Fruit fly (Drosophila melanogaster): Measurements from ENCODE around the gene CG9813.

The CG9813 gene

dm6 chr3R:13403032-13403459 is 23.5 kb upstream of the CG9813 start, which contains the start of gene Dpm3:
Gene Dpm3 (minus strand): TSS chr3R:13403051.
- TF ChIP-seq Dll (GFP tag; IDR thresholded peaks at IDR 0.05; ENCODE audit: partially characterized antibody) = peak; percentile 97
- 0 out of 4 replicates have a peak, but pooled peaks have one; percentile 76 for TF ChIP-seq chinmo (GFP tag; IDR thresholded peaks at IDR 0.05; ENCODE audit: partially characterized antibody)
- peak; percentile 51 for TF ChIP-seq CG17912 (GFP tag; optimal IDR thresholded peaks at IDR 0.05)
- TF ChIP-seq CG11504 (tag; optimal IDR thresholded peaks at IDR 0.05) = peak; percentile 63
- no peak for TF ChIP-seq CG7271 (tag; optimal IDR thresholded peaks at IDR 0.05)
- peak; percentile 71 for TF ChIP-seq CG12769 (tag; optimal IDR thresholded peaks at IDR 0.05)
- TF ChIP-seq Trl (optimal IDR thresholded peaks at IDR 0.05) = peak in 1 of 2 experiments; percentile 8
- peak; percentile 41 for TF ChIP-seq Trl (GFP tag; optimal IDR thresholded peaks at IDR 0.05)
- TF ChIP-seq Doc3 (GFP tag; IDR thresholded peaks at IDR 0.05; ENCODE audit: partially characterized antibody) = peak; percentile 95
- TF ChIP-seq CG9609 (GFP tag; optimal IDR thresholded peaks at IDR 0.05) = peak; percentile 38
- peak; percentile 88 for TF ChIP-seq CG6791 (GFP tag; IDR thresholded peaks at IDR 0.05; ENCODE audit: partially characterized antibody)
- TF ChIP-seq kay (GFP tag; optimal IDR thresholded peaks at IDR 0.05) = peak; percentile 50
- TF ChIP-seq YL-1 (GFP tag; optimal IDR thresholded peaks at IDR 0.05) = peak; percentile 6
- peak; percentile 10 for TF ChIP-seq CG17186 (GFP tag; optimal IDR thresholded peaks at IDR 0.05)
- peak; percentile 15 for TF ChIP-seq exex (tag; optimal IDR thresholded peaks at IDR 0.05)
- 0 out of 3 replicates have a peak, but pooled peaks have one; percentile 22 for TF ChIP-seq so (GFP tag; IDR thresholded peaks at IDR 0.05)
- TF ChIP-seq CG14710 (tag; optimal IDR thresholded peaks at IDR 0.05) = peak; percentile 72
- no peak for TF ChIP-seq Dip2 (GFP tag; IDR thresholded peaks at IDR 0.05)
- TF ChIP-seq CG43689 (GFP tag; IDR thresholded peaks at IDR 0.05) = no peak
- peak; percentile 58 for TF ChIP-seq pb (GFP tag; optimal IDR thresholded peaks at IDR 0.05)
- TF ChIP-seq ci (GFP tag; IDR thresholded peaks at IDR 0.05) = peak; percentile 51; the same call in 2 of the 3 replicates
- peak; percentile 17 for TF ChIP-seq PHDP (tag; optimal IDR thresholded peaks at IDR 0.05)
- TF ChIP-seq unc-4 (GFP tag; IDR thresholded peaks at IDR 0.05; ENCODE audit: partially characterized antibody) = peak; percentile 90
- TF ChIP-seq BEAF-32 (GFP tag; optimal IDR thresholded peaks at IDR 0.05) = peak; percentile 93
- peak in 1 of 2 experiments; percentile 50 for TF ChIP-seq chif (GFP tag; optimal IDR thresholded peaks at IDR 0.05)
- TF ChIP-seq MESR4 (GFP tag; optimal IDR thresholded peaks at IDR 0.05) = peak; percentile 27
- TF ChIP-seq luna (GFP tag; optimal IDR thresholded peaks at IDR 0.05) = no peak
- TF ChIP-seq tna (GFP tag; IDR thresholded peaks at IDR 0.05; ENCODE audit: partially characterized antibody) = peak; percentile 82
- no peak for TF ChIP-seq CG12219 (GFP tag; optimal IDR thresholded peaks at IDR 0.05)
- no peak for TF ChIP-seq CG7556 (GFP tag; optimal IDR thresholded peaks at IDR 0.05)
- peak; percentile 19 for TF ChIP-seq CG30403 (GFP tag; optimal IDR thresholded peaks at IDR 0.05)
- TF ChIP-seq CG10979 (tag; optimal IDR thresholded peaks at IDR 0.05) = peak; percentile 15
- no peak for TF ChIP-seq CG11085 (GFP tag; IDR thresholded peaks at IDR 0.05)
- no peak for TF ChIP-seq sqz (GFP tag; optimal IDR thresholded peaks at IDR 0.05)
- TF ChIP-seq otp (GFP tag; IDR thresholded peaks at IDR 0.05) = peak; percentile 62; the same call in 1 of the 3 replicates
- peak; percentile 74 for TF ChIP-seq nmo (GFP tag; optimal IDR thresholded peaks at IDR 0.05)
- TF ChIP-seq wor (GFP tag; IDR thresholded peaks at IDR 0.05) = no peak
- TF ChIP-seq Mad (GFP tag; optimal IDR thresholded peaks at IDR 0.05) = peak; percentile 70
- TF ChIP-seq Antp (GFP tag; optimal IDR thresholded peaks at IDR 0.05) = peak; percentile 40
- peak; percentile 77 for TF ChIP-seq Med (GFP tag)
- 0 out of 2 replicates have a peak, but pooled peaks have one; percentile 20 for TF ChIP-seq sisA (GFP tag; IDR thresholded peaks at IDR 0.05)
- peak; percentile 77 for TF ChIP-seq HmgZ (tag; optimal IDR thresholded peaks at IDR 0.05)
- TF ChIP-seq CG13424 (tag; optimal IDR thresholded peaks at IDR 0.05) = peak; percentile 27
- no peak for TF ChIP-seq Usf (GFP tag; optimal IDR thresholded peaks at IDR 0.05)
- TF ChIP-seq mirr (GFP tag; optimal IDR thresholded peaks at IDR 0.05) = no peak
- TF ChIP-seq B-H1 (GFP tag; IDR thresholded peaks at IDR 0.05) = no peak
- TF ChIP-seq gro (GFP tag; optimal IDR thresholded peaks at IDR 0.05) = peak; percentile 26
- TF ChIP-seq CG10274 (GFP tag; optimal IDR thresholded peaks at IDR 0.05) = no peak
- no peak for TF ChIP-seq sima (GFP tag; optimal IDR thresholded peaks at IDR 0.05)
- TF ChIP-seq klu (GFP tag; IDR thresholded peaks at IDR 0.05) = no peak
